Worm (Caenorhabditis elegans): ENCODE data around the gene ess-2.

ce11 chrIII:8467520-8467919 lies 22.6 kb downstream of the ess-2 start:
- TF ChIP-seq hmbx-1 (tag; optimal IDR thresholded peaks at IDR 0.05): no peak
- TF ChIP-seq tbx-37 (GFP tag; conservative IDR thresholded peaks at IDR 0.05): no peak

Data from whole organism, early embryonic.